Worm (Caenorhabditis elegans): ENCODE results near the gene Y57G11B.3.

DNA sequence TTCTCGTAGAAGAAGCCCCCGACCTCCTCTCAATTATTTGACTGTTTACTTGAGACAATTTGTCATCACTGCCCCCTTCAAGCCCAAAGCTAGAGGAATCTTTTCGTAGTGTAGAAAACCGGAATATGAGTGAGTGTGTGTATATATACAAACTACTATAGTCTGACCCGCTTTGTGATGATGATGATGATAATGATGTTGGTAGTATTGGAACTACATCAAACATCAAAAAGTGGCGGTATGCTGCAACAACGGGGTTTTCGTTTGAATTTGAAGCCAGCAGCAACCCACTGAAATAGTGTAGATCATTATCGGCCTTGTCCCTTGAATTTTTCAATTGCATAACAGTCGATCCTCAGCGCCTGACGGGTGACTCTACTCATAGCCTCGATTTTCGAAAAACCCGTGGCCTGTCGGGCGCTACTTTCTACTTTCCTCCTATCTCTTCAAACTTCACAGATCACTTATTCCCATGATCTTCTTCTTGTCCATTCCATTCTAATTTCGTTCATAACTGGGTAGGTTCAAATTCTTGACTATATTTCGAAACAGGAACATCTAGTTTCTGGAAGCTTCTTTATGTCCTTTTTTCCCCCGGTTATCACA lies 37.8 kb upstream of the Y57G11B.3 start:
- TF ChIP-seq elt-1 (tag; optimal IDR thresholded peaks at IDR 0.05; ENCODE audit: borderline replicate concordance, insufficient read depth) (peak; percentile 31), mep-1 (tag; optimal IDR thresholded peaks at IDR 0.05) (no peak), ceh-43 (GFP tag; optimal IDR thresholded peaks at IDR 0.05) (no peak), zip-8 (tag; optimal IDR thresholded peaks at IDR 0.05) (no peak), pha-4 (tag; optimal IDR thresholded peaks at IDR 0.05) (no peak), unc-39 (tag; optimal IDR thresholded peaks at IDR 0.05) (no peak)
